Fruit fly (Drosophila melanogaster) whole organism, adult: ENCODE measurements around the gene ND-39.

Source experiments
- CG14711 ChIP-seq: fragments of 200-800 bp; sonication (Bioruptor generic); optimal IDR thresholded peaks from 2 replicates; lab custom pipeline; 2018; ENCODE audit warnings: missing biosample characterization, mild to moderate bottlenecking, missing genetic modification characterization, moderate library complexity
- CG7045 ChIP-seq: fragments of 200-800 bp; sonication (Bioruptor generic); optimal IDR thresholded peaks from 2 replicates; lab custom pipeline; 2017; ENCODE audit warnings: missing biosample characterization, mild to moderate bottlenecking, missing genetic modification characterization
- kay ChIP-seq: fragments of 200-800 bp; sonication (Bioruptor generic); peaks from one replicate; lab custom pipeline; 2016; ENCODE audit warnings: missing biosample characterization, missing genetic modification characterization, borderline replicate concordance
- tj ChIP-seq: fragments of 200-800 bp; sonication (Bioruptor generic); optimal IDR thresholded peaks from 3 replicates; lab custom pipeline; 2017; ENCODE audit warnings: missing biosample characterization, mild to moderate bottlenecking, missing genetic modification characterization, moderate library complexity

dm6 chr3L:20520687-20521169, 28.8 kb downstream of the ND-39 start, which contains the start of the genes mTerf3 and CG5104:
- peak; percentile 78 for TF ChIP-seq kay
- TF ChIP-seq CG7045: no peak
- peak; percentile 38 for TF ChIP-seq CG14711 (tag; lab: Kevin White, UChicago)
- TF ChIP-seq tj: no peak
